Worm (Caenorhabditis elegans) whole organism, L4 larva: ENCODE measurements around the gene daf-12.
A peak's percentile ranks its signal among the peaks of the same experiment; 100 is the strongest.

Source experiments
- D1046.2 ChIP-seq: fragments of 200-800 bp; sonication (Bioruptor generic); IDR thresholded peaks from 2 replicates; pipeline ENCODE4 v1.3.6; 2022; ENCODE audit warnings: missing genetic modification characterization, missing compliant biosample characterization
- F26F4.8 ChIP-seq: fragments of 200-800 bp; sonication (Bioruptor generic); conservative IDR thresholded peaks from 2 replicates; pipeline ENCODE4 v1.3.6; 2022; ENCODE audit warnings: missing genetic modification characterization, missing compliant biosample characterization
- F44E2.7 ChIP-seq: fragments of 200-800 bp; sonication (Bioruptor generic); IDR thresholded peaks from 2 replicates; pipeline ENCODE4 v2.1.2; 2022; ENCODE audit warnings: missing genetic modification characterization, missing compliant biosample characterization
- F49E8.2 ChIP-seq: sonication (generic microtip); optimal IDR thresholded peaks from 2 replicates; lab custom pipeline; 2016; ENCODE audit warnings: missing compliant biosample characterization, mild to moderate bottlenecking, missing genetic modification characterization, borderline replicate concordance
- Y105C5A.15 ChIP-seq: fragments of 200-800 bp; sonication (Bioruptor generic); IDR thresholded peaks from 2 replicates; pipeline ENCODE4 v1.3.6; 2022; ENCODE audit warnings: missing genetic modification characterization, missing compliant biosample characterization
- Y5F2A.4 ChIP-seq: fragments of 200-800 bp; sonication (Bioruptor generic); optimal IDR thresholded peaks from 2 replicates; lab custom pipeline; 2018; ENCODE audit warnings: mild to moderate bottlenecking, missing genetic modification characterization, missing compliant biosample characterization
- ZK546.5 ChIP-seq, 2 experiments: sonication (generic microtip); optimal IDR thresholded peaks; 2 replicates each; lab custom pipeline; 2017; ENCODE audit warnings: missing biosample characterization in 2 of 2, missing genetic modification characterization in 2 of 2
- aha-1 ChIP-seq: fragments of 150-350 bp; peaks from one replicate; lab custom pipeline; 2014; ENCODE audit warnings: missing biosample characterization, missing genetic modification characterization
- ama-1 ChIP-seq: fragments of 150-350 bp; optimal IDR thresholded peaks from 2 replicates; lab custom pipeline; 2014; ENCODE audit warnings: inconsistent platforms, mixed read lengths
- ceh-20 ChIP-seq: fragments of 200-800 bp; sonication (Bioruptor generic); IDR thresholded peaks from 2 replicates; pipeline ENCODE4 v1.3.6; 2022; ENCODE audit warnings: missing genetic modification reagents, missing genetic modification characterization, missing compliant biosample characterization
- ceh-28 ChIP-seq: fragments of 150-350 bp; optimal IDR thresholded peaks from 2 replicates; lab custom pipeline; 2014; ENCODE audit warnings: missing biosample characterization, missing genetic modification reagents, missing genetic modification characterization
- ces-1 ChIP-seq: fragments of 150-350 bp; sonication (generic microtip); optimal IDR thresholded peaks from 4 replicates; lab custom pipeline; 2014; ENCODE audit warnings: missing biosample characterization, missing genetic modification reagents, missing genetic modification characterization
- ctbp-1 ChIP-seq: fragments of 200-800 bp; sonication (Bioruptor generic); IDR thresholded peaks from 2 replicates; pipeline ENCODE4 v1.3.6; 2022; ENCODE audit warnings: missing genetic modification reagents, missing genetic modification characterization, missing compliant biosample characterization
- daf-12 ChIP-seq: fragments of 150-350 bp; optimal IDR thresholded peaks from 2 replicates; lab custom pipeline; 2014; ENCODE audit warnings: missing biosample characterization, missing genetic modification reagents, missing genetic modification characterization
- daf-16 ChIP-seq, 3 experiments: sonication (generic microtip); optimal IDR thresholded peaks; 2 replicates each; lab custom pipeline; 2016 to 2017; ENCODE audit warnings: missing genetic modification characterization in 3 of 3, missing genetic modification reagents in 3 of 3, mild to moderate bottlenecking in 2 of 3, missing compliant biosample characterization in 2 of 3, missing biosample characterization in 1 of 3, moderate library complexity in 1 of 3
- daf-8 ChIP-seq: fragments of 200-800 bp; sonication (Bioruptor generic); IDR thresholded peaks from 2 replicates; pipeline ENCODE4 v1.3.6; 2022; ENCODE audit warnings: missing genetic modification characterization, missing compliant biosample characterization
- dmd-8 ChIP-seq: fragments of 200-800 bp; sonication (Bioruptor generic); IDR thresholded peaks from 2 replicates; pipeline ENCODE4 v1.3.6; 2022; ENCODE audit warnings: missing genetic modification characterization, missing compliant biosample characterization
- dve-1 ChIP-seq: sonication (generic microtip); optimal IDR thresholded peaks from 2 replicates; lab custom pipeline; 2017; ENCODE audit warnings: antibody characterized with exemption, mild to moderate bottlenecking, missing genetic modification characterization, missing compliant biosample characterization; ENCODE audit not compliant: insufficient read depth
- egl-43 ChIP-seq: fragments of 200-800 bp; sonication (Bioruptor generic); IDR thresholded peaks from 2 replicates; pipeline ENCODE4 v1.3.6; 2022; ENCODE audit warnings: missing genetic modification reagents, missing genetic modification characterization, missing compliant biosample characterization
- fkh-10 ChIP-seq: fragments of 150-350 bp; optimal IDR thresholded peaks from 2 replicates; lab custom pipeline; 2014; ENCODE audit warnings: missing biosample characterization, missing genetic modification reagents, missing genetic modification characterization
- hif-1 ChIP-seq, 2 experiments: sonication (generic microtip); optimal IDR thresholded peaks; 2 replicates each; lab custom pipeline; 2016 to 2017; ENCODE audit warnings: missing compliant biosample characterization in 2 of 2, missing genetic modification characterization in 2 of 2, missing genetic modification reagents in 2 of 2, missing genotype in 2 of 2, mild to moderate bottlenecking in 1 of 2
- hlh-11 ChIP-seq: fragments of 200-800 bp; sonication (Bioruptor generic); optimal IDR thresholded peaks from 2 replicates; lab custom pipeline; 2018; ENCODE audit warnings: mild to moderate bottlenecking, missing genetic modification characterization, missing compliant biosample characterization
- hmg-1.1 ChIP-seq: fragments of 200-800 bp; sonication (Bioruptor generic); IDR thresholded peaks from 2 replicates; pipeline ENCODE4 v1.3.6; 2022; ENCODE audit warnings: missing genetic modification reagents, missing genetic modification characterization, missing compliant biosample characterization
- lin-13 ChIP-seq: fragments of 150-350 bp; optimal IDR thresholded peaks from 2 replicates; lab custom pipeline; 2014; ENCODE audit warnings: missing biosample characterization, missing genetic modification reagents, missing genetic modification characterization
- lin-38 ChIP-seq: fragments of 200-800 bp; sonication (Bioruptor generic); IDR thresholded peaks from 2 replicates; pipeline ENCODE4 v1.3.6; 2022; ENCODE audit warnings: missing genetic modification reagents, missing genetic modification characterization, missing compliant biosample characterization
- lir-3 ChIP-seq: sonication (generic microtip); optimal IDR thresholded peaks from 2 replicates; lab custom pipeline; 2016; ENCODE audit warnings: mild to moderate bottlenecking, missing genetic modification characterization, missing compliant biosample characterization
- madf-9 ChIP-seq: fragments of 200-800 bp; sonication (Bioruptor generic); conservative IDR thresholded peaks from 2 replicates; pipeline ENCODE4 v1.3.6; 2022; ENCODE audit warnings: missing genetic modification reagents, missing genetic modification characterization, missing compliant biosample characterization
- mdl-1 ChIP-seq, 2 experiments: fragments of 150-350 bp in 1 of 2; sonication (generic microtip) in 1 of 2; optimal IDR thresholded peaks; 2 replicates each; lab custom pipeline; 2014 to 2017; ENCODE audit warnings: missing biosample characterization in 2 of 2, missing genetic modification characterization in 2 of 2
- mdt-29 ChIP-seq: fragments of 200-800 bp; sonication (Bioruptor generic); IDR thresholded peaks from 2 replicates; pipeline ENCODE4 v1.3.6; 2022; ENCODE audit warnings: missing genetic modification reagents, missing genetic modification characterization, missing compliant biosample characterization
- mxl-2 ChIP-seq: fragments of 200-800 bp; sonication (Bioruptor generic); conservative IDR thresholded peaks from 2 replicates; pipeline ENCODE4 v1.3.6; 2022; ENCODE audit warnings: missing genetic modification reagents, missing genetic modification characterization, missing compliant biosample characterization
- nhr-11 ChIP-seq: fragments of 150-350 bp; optimal IDR thresholded peaks from 2 replicates; lab custom pipeline; 2014; ENCODE audit warnings: missing biosample characterization, missing genetic modification characterization
- nhr-111 ChIP-seq: fragments of 200-800 bp; sonication (Bioruptor generic); optimal IDR thresholded peaks from 2 replicates; lab custom pipeline; 2018; ENCODE audit warnings: mild to moderate bottlenecking, missing genetic modification characterization, missing compliant biosample characterization
- nhr-25 ChIP-seq: sonication (generic microtip); optimal IDR thresholded peaks from 2 replicates; lab custom pipeline; 2017; ENCODE audit warnings: missing genetic modification characterization, mild to moderate bottlenecking, missing compliant biosample characterization, antibody characterized with exemption, moderate library complexity, borderline replicate concordance; ENCODE audit not compliant: insufficient read depth
- nhr-42 ChIP-seq: fragments of 200-800 bp; sonication (Bioruptor generic); IDR thresholded peaks from 2 replicates; pipeline ENCODE4 v1.3.6; 2022; ENCODE audit warnings: missing genetic modification characterization, missing compliant biosample characterization
- nhr-48 ChIP-seq: sonication (generic microtip); optimal IDR thresholded peaks from 2 replicates; lab custom pipeline; 2016; ENCODE audit warnings: mild to moderate bottlenecking, missing genetic modification characterization, missing compliant biosample characterization
- nhr-6 ChIP-seq: fragments of 150-350 bp; optimal IDR thresholded peaks from 2 replicates; lab custom pipeline; 2014; ENCODE audit warnings: missing biosample characterization, missing genetic modification characterization
- nhr-76 ChIP-seq: fragments of 150-350 bp; optimal IDR thresholded peaks from 2 replicates; lab custom pipeline; 2014; ENCODE audit warnings: missing biosample characterization, missing genetic modification characterization
- nhr-77 ChIP-seq: fragments of 150-350 bp; optimal IDR thresholded peaks from 2 replicates; lab custom pipeline; 2014; ENCODE audit warnings: missing biosample characterization, missing genetic modification characterization
- pha-4 ChIP-seq, 2 experiments: fragments of 150-350 bp in 1 of 2; fragments of 200-800 bp in 1 of 2; sonication (Bioruptor generic) in 1 of 2; IDR thresholded peaks in 1 of 2; optimal IDR thresholded peaks in 1 of 2; 2 replicates each; pipeline versions ENCODE4 v1.3.6 to Lab custom; 2014 to 2022; ENCODE audit warnings: missing genetic modification characterization in 2 of 2, missing genetic modification reagents in 2 of 2, missing biosample characterization in 1 of 2, missing compliant biosample characterization in 1 of 2
- php-3 ChIP-seq: fragments of 200-800 bp; sonication (Bioruptor generic); IDR thresholded peaks from 2 replicates; pipeline ENCODE4 v1.3.6; 2022; ENCODE audit warnings: missing genetic modification reagents, missing genetic modification characterization, missing compliant biosample characterization
- sdz-12 ChIP-seq: fragments of 200-800 bp; sonication (Bioruptor generic); optimal IDR thresholded peaks from 2 replicates; lab custom pipeline; 2018; ENCODE audit warnings: mild to moderate bottlenecking, missing genetic modification characterization, missing compliant biosample characterization
- snpc-1.2 ChIP-seq: fragments of 200-800 bp; sonication (Bioruptor generic); IDR thresholded peaks from 2 replicates; pipeline ENCODE4 v1.3.6; 2022; ENCODE audit warnings: missing genetic modification reagents, missing genetic modification characterization, missing compliant biosample characterization
- spr-1 ChIP-seq: sonication (generic microtip); optimal IDR thresholded peaks from 2 replicates; lab custom pipeline; 2016; ENCODE audit warnings: mild to moderate bottlenecking, missing genetic modification characterization, missing compliant biosample characterization
- spr-3 ChIP-seq: fragments of 200-800 bp; sonication (Bioruptor generic); optimal IDR thresholded peaks from 2 replicates; lab custom pipeline; 2018; ENCODE audit warnings: mild to moderate bottlenecking, missing genetic modification characterization, missing compliant biosample characterization
- tag-97 ChIP-seq: fragments of 200-800 bp; sonication (Bioruptor generic); IDR thresholded peaks from 2 replicates; pipeline ENCODE4 v1.3.6; 2022; ENCODE audit warnings: missing genetic modification characterization, missing compliant biosample characterization
- unc-130 ChIP-seq: sonication (generic microtip); optimal IDR thresholded peaks from 2 replicates; lab custom pipeline; 2016; ENCODE audit warnings: missing genetic modification reagents, missing genetic modification characterization, missing compliant biosample characterization
- vab-7 ChIP-seq: fragments of 200-800 bp; sonication (Bioruptor generic); IDR thresholded peaks from 2 replicates; pipeline ENCODE4 v1.3.6; 2022; ENCODE audit warnings: missing genetic modification reagents, missing genetic modification characterization, missing compliant biosample characterization
- zip-2 ChIP-seq: fragments of 150-350 bp; optimal IDR thresholded peaks from 2 replicates; lab custom pipeline; 2014; ENCODE audit warnings: missing biosample characterization, missing genetic modification characterization
- ztf-11 ChIP-seq: fragments of 150-350 bp; optimal IDR thresholded peaks from 2 replicates; lab custom pipeline; 2014; ENCODE audit warnings: missing biosample characterization, missing genetic modification characterization

daf-12 gene

DNA sequence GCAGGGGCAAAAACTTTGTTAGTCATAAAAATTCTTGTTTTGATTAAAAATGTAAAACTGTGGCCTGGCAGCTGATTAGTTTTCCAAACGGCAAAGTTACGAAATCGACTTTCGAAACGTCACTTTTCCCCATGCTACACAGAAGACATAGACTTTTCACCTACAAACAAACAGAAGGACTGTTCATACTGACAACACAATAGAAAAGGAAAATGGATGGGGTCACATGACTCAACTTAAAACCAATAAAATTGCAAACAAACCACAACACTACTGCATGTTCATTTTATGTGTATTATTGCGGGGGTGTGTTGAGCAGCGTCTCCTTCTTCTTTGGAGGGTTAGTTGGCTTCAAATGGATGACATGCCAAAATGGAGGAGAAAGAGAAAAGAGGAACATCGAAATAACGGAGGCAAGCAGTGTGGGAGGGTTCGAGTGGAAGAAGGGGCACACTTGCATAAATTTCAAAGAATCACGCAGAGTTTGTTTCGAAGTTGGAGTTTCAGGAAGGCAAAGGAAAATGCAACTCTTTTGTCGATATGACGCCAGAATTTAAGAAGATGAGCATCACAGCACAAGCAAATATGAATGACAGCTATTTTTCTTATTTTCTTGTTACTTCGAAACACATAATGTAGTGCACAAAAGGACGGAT, 42.5 kb downstream of the daf-12 start (continued):
- no peak for TF ChIP-seq pha-4 (GFP tag; IDR thresholded peaks at IDR 0.05; lab: Robert Waterston, UW)
- TF ChIP-seq pha-4 (tag; optimal IDR thresholded peaks at IDR 0.05; lab: Kevin White, UChicago): peak; percentile 84
- no peak for TF ChIP-seq madf-9
- TF ChIP-seq sdz-12 (GFP tag; lab: Kevin White, UChicago): no peak
- no peak for TF ChIP-seq lir-3 (tag; lab: Kevin White, UChicago)
- TF ChIP-seq mxl-2 (GFP tag; lab: Robert Waterston, UW): no peak
- no peak for TF ChIP-seq nhr-25 (tag; lab: Kevin White, UChicago)
- TF ChIP-seq ces-1 (GFP tag; lab: Kevin White, UChicago): no peak
- TF ChIP-seq nhr-42 (GFP tag; lab: Robert Waterston, UW): no peak
- TF ChIP-seq nhr-111 (GFP tag; lab: Kevin White, UChicago): no peak
- peak in 1 of 2 experiments; percentile 62 for TF ChIP-seq mdl-1 (tag; optimal IDR thresholded peaks at IDR 0.05; lab: Kevin White, UChicago)
- TF ChIP-seq php-3 (GFP tag; lab: Robert Waterston, UW): 0 out of 2 replicates have a peak, but pooled peaks have one; percentile 26
- peak; percentile 72 for TF ChIP-seq nhr-6 (tag; lab: Kevin White, UChicago)
- no peak for TF ChIP-seq nhr-48
- 0 out of 2 replicates have a peak, but pooled peaks have one; percentile 48 for TF ChIP-seq hmg-1.1 (GFP tag; lab: Robert Waterston, UW)
- peak; percentile 58 for TF ChIP-seq nhr-11 (tag; lab: Kevin White, UChicago)
- peak; percentile 62 for TF ChIP-seq dve-1 (tag; lab: Kevin White, UChicago)
- no peak for TF ChIP-seq dmd-8 (GFP tag; lab: Robert Waterston, UW)
- TF ChIP-seq fkh-10 (GFP tag; lab: Kevin White, UChicago): peak; percentile 29
- peak; percentile 53 for TF ChIP-seq ama-1 (lab: Kevin White, UChicago)
- no peak for TF ChIP-seq zip-2 (tag; lab: Kevin White, UChicago)
- TF ChIP-seq hlh-11: peak; percentile 66
- no peak for TF ChIP-seq F49E8.2
- no peak for TF ChIP-seq F44E2.7 (GFP tag; lab: Robert Waterston, UW)
- no peak for TF ChIP-seq tag-97
- no peak for TF ChIP-seq D1046.2 (GFP tag; lab: Robert Waterston, UW)
- TF ChIP-seq ztf-11: no peak
- no peak for TF ChIP-seq vab-7
- no peak for TF ChIP-seq daf-8 (GFP tag; lab: Robert Waterston, UW)
- no peak for TF ChIP-seq ceh-28 (tag; lab: Kevin White, UChicago)
- TF ChIP-seq mdt-29 (GFP tag; lab: Robert Waterston, UW): no peak
- no peak for TF ChIP-seq F26F4.8
- no peak for TF ChIP-seq spr-1 (tag; lab: Kevin White, UChicago)
- no peak for TF ChIP-seq Y5F2A.4 (GFP tag; lab: Kevin White, UChicago)
- peak; percentile 34 for TF ChIP-seq aha-1 (tag; lab: Kevin White, UChicago)
- no peak for TF ChIP-seq egl-43 (GFP tag; lab: Robert Waterston, UW)
- TF ChIP-seq lin-13 (GFP tag; lab: Kevin White, UChicago): no peak
- no peak for TF ChIP-seq ceh-20 (GFP tag; lab: Robert Waterston, UW)
- no peak for TF ChIP-seq unc-130 (GFP tag; lab: Kevin White, UChicago)
- no peak for TF ChIP-seq ctbp-1 (GFP tag; lab: Robert Waterston, UW)
- TF ChIP-seq snpc-1.2 (GFP tag; lab: Robert Waterston, UW): no peak
- no peak for TF ChIP-seq daf-16 (GFP tag; optimal IDR thresholded peaks at IDR 0.05; lab: Kevin White, UChicago)
- peak; percentile 85 for TF ChIP-seq daf-16 (tag; optimal IDR thresholded peaks at IDR 0.05; lab: Kevin White, UChicago)
- TF ChIP-seq daf-12 (tag; lab: Kevin White, UChicago): no peak
- TF ChIP-seq nhr-76 (tag; lab: Kevin White, UChicago): no peak
- peak; percentile 19 for TF ChIP-seq nhr-77 (tag; lab: Kevin White, UChicago)
- TF ChIP-seq hif-1 (tag; optimal IDR thresholded peaks at IDR 0.05; lab: Kevin White, UChicago): peak in 1 of 2 experiments; percentile 34
- TF ChIP-seq lin-38: no peak
- TF ChIP-seq Y105C5A.15: no peak
- no peak for TF ChIP-seq ZK546.5 (tag; optimal IDR thresholded peaks at IDR 0.05; lab: Kevin White, UChicago)
- TF ChIP-seq spr-3: no peak
